Worm (Caenorhabditis elegans): ENCODE data around the gene fil-1.

DNA sequence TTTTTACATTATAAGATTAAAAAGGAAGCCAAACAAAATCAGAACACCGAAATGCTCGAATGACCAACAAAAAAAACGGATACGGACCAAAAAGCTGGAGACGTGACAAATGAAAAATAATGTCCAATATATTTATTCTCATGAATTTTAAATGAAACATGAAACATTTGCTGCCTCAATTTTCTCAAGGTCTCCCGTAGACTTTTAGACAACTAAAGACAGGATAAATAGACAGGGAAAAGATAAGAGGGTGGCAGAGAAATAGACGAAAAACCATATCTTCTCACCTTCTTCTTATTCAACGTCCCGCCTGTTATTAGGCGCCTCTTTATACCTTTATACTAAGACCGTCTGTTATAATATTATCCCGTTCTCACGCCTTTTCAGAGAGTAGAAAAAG is 22.2 kb downstream of the fil-1 start:
- no peak for TF ChIP-seq pha-4 (tag; optimal IDR thresholded peaks at IDR 0.05)
- TF ChIP-seq ama-1 (optimal IDR thresholded peaks at IDR 0.05): no peak
- no peak for TF ChIP-seq ama-1 (GFP tag; optimal IDR thresholded peaks at IDR 0.05)
- no peak for TF ChIP-seq die-1 (tag; optimal IDR thresholded peaks at IDR 0.05)
- no peak for TF ChIP-seq nhr-90 (tag; optimal IDR thresholded peaks at IDR 0.05)
- no peak for TF ChIP-seq ztf-26 (tag; optimal IDR thresholded peaks at IDR 0.05)
- no peak for TF ChIP-seq nfya-1 (tag; optimal IDR thresholded peaks at IDR 0.05; ENCODE audit: borderline replicate concordance, insufficient read depth)
- TF ChIP-seq sea-2 (GFP tag; IDR thresholded peaks at IDR 0.05): no peak

Measured in whole organism, young adult.